Worm (Caenorhabditis elegans): Measurements from ENCODE around the gene F25B3.5.

Gene F25B3.5

ce11 chrV:9616130-9616529 lies 46.0 kb upstream of the F25B3.5 start:
- TF ChIP-seq ets-4 (tag; optimal IDR thresholded peaks at IDR 0.05) (no peak), ztf-16 (tag; optimal IDR thresholded peaks at IDR 0.05) (no peak), ceh-22 (tag; optimal IDR thresholded peaks at IDR 0.05) (no peak), sox-2 (GFP tag; IDR thresholded peaks at IDR 0.05) (no peak), sdc-2 (tag; optimal IDR thresholded peaks at IDR 0.05) (no peak), madf-2 (tag; optimal IDR thresholded peaks at IDR 0.05) (no peak)

ce11 chrV:9615725-9616124 lies 45.6 kb upstream of the F25B3.5 start, which contains the start of gene pqn-63:
Gene pqn-63, plus strand, starts transcription at chrV:9616031.
- TF ChIP-seq pha-4 (tag; optimal IDR thresholded peaks at IDR 0.05) (no peak), ets-4 (tag; optimal IDR thresholded peaks at IDR 0.05) (peak; percentile 8)

ce11 chrV:9609217-9609616 lies 39.1 kb upstream of the F25B3.5 start:
- TF ChIP-seq unc-55 (GFP tag; optimal IDR thresholded peaks at IDR 0.05) = no peak
- TF ChIP-seq ceh-30 (tag; optimal IDR thresholded peaks at IDR 0.05) = no peak
- TF ChIP-seq sdc-2 (tag; optimal IDR thresholded peaks at IDR 0.05) = no peak
- no peak for TF ChIP-seq gmeb-2 (tag; optimal IDR thresholded peaks at IDR 0.05)
- no peak for TF ChIP-seq ceh-19 (GFP tag; optimal IDR thresholded peaks at IDR 0.05)
- TF ChIP-seq syd-9 (tag; optimal IDR thresholded peaks at IDR 0.05) = no peak
- TF ChIP-seq ama-1 (optimal IDR thresholded peaks at IDR 0.05) = no peak
- no peak for TF ChIP-seq unc-42 (tag; optimal IDR thresholded peaks at IDR 0.05)
- TF ChIP-seq K02D7.2 (tag; optimal IDR thresholded peaks at IDR 0.05) = no peak
- no peak for TF ChIP-seq ceh-34 (tag; optimal IDR thresholded peaks at IDR 0.05)
- TF ChIP-seq sox-2 (GFP tag; IDR thresholded peaks at IDR 0.05) = no peak
- TF ChIP-seq lim-6 (tag; optimal IDR thresholded peaks at IDR 0.05) = no peak
- TF ChIP-seq ttx-3 (tag; optimal IDR thresholded peaks at IDR 0.05) = no peak
- no peak for TF ChIP-seq nfya-1 (tag; optimal IDR thresholded peaks at IDR 0.05)
- no peak for TF ChIP-seq che-1 (tag; optimal IDR thresholded peaks at IDR 0.05)

ce11 chrV:9608256-9608655 lies 38.2 kb upstream of the F25B3.5 start, which contains the start of gene dop-2:
Gene dop-2, plus strand, starts transcription at chrV:9608556.
- TF ChIP-seq ttx-3 (tag; optimal IDR thresholded peaks at IDR 0.05) (no peak), dve-1 (tag; optimal IDR thresholded peaks at IDR 0.05) (no peak), ceh-30 (tag; optimal IDR thresholded peaks at IDR 0.05) (no peak), syd-9 (tag; optimal IDR thresholded peaks at IDR 0.05) (no peak), ceh-19 (GFP tag; optimal IDR thresholded peaks at IDR 0.05) (no peak), pha-4 (tag; optimal IDR thresholded peaks at IDR 0.05) (no peak), pat-9 (tag; optimal IDR thresholded peaks at IDR 0.05) (no peak), nhr-232 (tag; optimal IDR thresholded peaks at IDR 0.05) (no peak), ceh-31 (tag; optimal IDR thresholded peaks at IDR 0.05) (no peak)

- TF ChIP-seq ceh-48 (tag; optimal IDR thresholded peaks at IDR 0.05) (no peak), ceh-30 (tag; optimal IDR thresholded peaks at IDR 0.05) (no peak), elt-2 (tag; optimal IDR thresholded peaks at IDR 0.05) (no peak), ttx-3 (tag; optimal IDR thresholded peaks at IDR 0.05) (no peak), pha-4 (tag; optimal IDR thresholded peaks at IDR 0.05) (no peak), sox-2 (GFP tag; IDR thresholded peaks at IDR 0.05) (no peak), ceh-24 (tag; optimal IDR thresholded peaks at IDR 0.05) (no peak), K09A11.1 (tag; optimal IDR thresholded peaks at IDR 0.05; ENCODE audit: insufficient read depth) (no peak), Y22D7AL.16 (tag; optimal IDR thresholded peaks at IDR 0.05) (no peak), lim-6 (tag; optimal IDR thresholded peaks at IDR 0.05) (no peak), ceh-14 (tag; optimal IDR thresholded peaks at IDR 0.05) (no peak), C08G9.2 (tag; optimal IDR thresholded peaks at IDR 0.05) (no peak), hlh-8 (tag; optimal IDR thresholded peaks at IDR 0.05) (no peak), nfya-1 (tag; optimal IDR thresholded peaks at IDR 0.05) (no peak), sdc-2 (tag; optimal IDR thresholded peaks at IDR 0.05) (no peak), ceh-22 (tag; optimal IDR thresholded peaks at IDR 0.05) (no peak), K02D7.2 (tag; optimal IDR thresholded peaks at IDR 0.05) (no peak), madf-2 (tag; optimal IDR thresholded peaks at IDR 0.05) (no peak), ceh-2 (tag; optimal IDR thresholded peaks at IDR 0.05) (no peak)
These were observed 20.2 kb upstream of the F25B3.5 start, which contains the start of gene K09G1.2 for ce11 chrV:9590317-9590716. Gene K09G1.2, plus strand, starts transcription at chrV:9590617.
